Fruit fly (Drosophila melanogaster) whole organism, embryonic: Measurements from ENCODE around the gene bib.

Source experiments
- BEAF-32 ChIP-seq: fragments of 200-800 bp; sonication (Bioruptor generic); optimal IDR thresholded peaks from 3 replicates; lab custom pipeline; 2017; ENCODE audit warnings: missing biosample characterization, missing genetic modification characterization, mild to moderate bottlenecking, moderate library complexity, missing genetic modification reagents
- Blimp-1 ChIP-seq: fragments of 200-800 bp; sonication (Bioruptor generic); optimal IDR thresholded peaks from 3 replicates; lab custom pipeline; 2018; ENCODE audit warnings: missing biosample characterization, missing genetic modification characterization, mild to moderate bottlenecking, moderate library complexity, missing genetic modification reagents
- CG12219 ChIP-seq: fragments of 200-800 bp; sonication (Bioruptor generic); optimal IDR thresholded peaks from 3 replicates; lab custom pipeline; 2018; ENCODE audit warnings: missing biosample characterization, mild to moderate bottlenecking, missing genetic modification characterization
- CG12299 ChIP-seq: fragments of 200-800 bp; sonication (Bioruptor generic); optimal IDR thresholded peaks from 2 replicates; lab custom pipeline; 2018; ENCODE audit warnings: missing biosample characterization, mild to moderate bottlenecking, missing genetic modification characterization
- CG12744 ChIP-seq: fragments of 200-800 bp; sonication (Bioruptor generic); optimal IDR thresholded peaks from 2 replicates; lab custom pipeline; 2016; ENCODE audit warnings: missing biosample characterization, missing genetic modification characterization
- CG12942 ChIP-seq: fragments of 200-800 bp; sonication (Bioruptor generic); optimal IDR thresholded peaks from 3 replicates; lab custom pipeline; 2016; ENCODE audit warnings: missing biosample characterization, missing genetic modification characterization
- CG13287 ChIP-seq: fragments of 200-800 bp; sonication (Bioruptor generic); IDR thresholded peaks from 2 replicates; pipeline ENCODE4 v1.3.6; 2022; ENCODE audit warnings: missing biosample characterization, missing genetic modification characterization; ENCODE audit not compliant: partially characterized antibody
- CG13775 ChIP-seq: fragments of 200-800 bp; sonication (Bioruptor generic); optimal IDR thresholded peaks from 3 replicates; lab custom pipeline; 2017; ENCODE audit warnings: missing biosample characterization, mild to moderate bottlenecking, missing genetic modification characterization
- CG13894 ChIP-seq: fragments of 200-800 bp; sonication (Bioruptor generic); optimal IDR thresholded peaks from 3 replicates; lab custom pipeline; 2018; ENCODE audit warnings: missing biosample characterization, mild to moderate bottlenecking, missing genetic modification characterization, moderate library complexity
- CG17361 ChIP-seq: fragments of 200-800 bp; sonication (Bioruptor generic); IDR thresholded peaks from 3 replicates; pipeline ENCODE4 v1.3.6; 2022; ENCODE audit warnings: missing biosample characterization, missing genetic modification characterization
- CG1792 ChIP-seq: fragments of 200-800 bp; sonication (Bioruptor generic); optimal IDR thresholded peaks from 2 replicates; lab custom pipeline; 2016; ENCODE audit warnings: missing biosample characterization, missing genetic modification characterization
- CG2889 ChIP-seq: fragments of 200-800 bp; sonication (Bioruptor generic); IDR thresholded peaks from 3 replicates; pipeline ENCODE4 v1.3.6; 2022; ENCODE audit warnings: missing biosample characterization, missing genetic modification characterization
- CG31388 ChIP-seq: fragments of 200-800 bp; sonication (Bioruptor generic); optimal IDR thresholded peaks from 2 replicates; lab custom pipeline; 2016; ENCODE audit warnings: missing biosample characterization, missing genetic modification characterization
- CG33213 ChIP-seq: fragments of 200-800 bp; sonication (Bioruptor generic); optimal IDR thresholded peaks from 3 replicates; lab custom pipeline; 2016; ENCODE audit warnings: missing biosample characterization, missing genetic modification characterization
- CG6683 ChIP-seq: fragments of 200-800 bp; sonication (Bioruptor generic); optimal IDR thresholded peaks from 2 replicates; lab custom pipeline; 2017; ENCODE audit warnings: missing biosample characterization, mild to moderate bottlenecking, missing genetic modification characterization, missing genetic modification reagents
- CkIIα-i1 ChIP-seq: fragments of 200-800 bp; sonication (Bioruptor generic); IDR thresholded peaks from 2 replicates; pipeline ENCODE4 v1.3.6; 2022; ENCODE audit warnings: missing biosample characterization, missing genetic modification characterization
- Ets65A ChIP-seq: fragments of 200-800 bp; sonication (Bioruptor generic); peaks from one replicate; lab custom pipeline; 2016; ENCODE audit warnings: missing biosample characterization, missing genetic modification characterization
- Gug ChIP-seq: fragments of 200-800 bp; sonication (Bioruptor generic); IDR thresholded peaks from 4 replicates; pipeline ENCODE4 v1.3.6; 2022; ENCODE audit warnings: missing biosample characterization, missing genetic modification characterization
- HLH4C ChIP-seq: fragments of 200-800 bp; sonication (Bioruptor generic); IDR thresholded peaks from 3 replicates; pipeline ENCODE4 v1.3.6; 2022; ENCODE audit warnings: missing biosample characterization, missing genetic modification characterization; ENCODE audit not compliant: partially characterized antibody
- Hmr ChIP-seq: fragments of 200-800 bp; sonication (Bioruptor generic); optimal IDR thresholded peaks from 3 replicates; lab custom pipeline; 2017; ENCODE audit warnings: mild to moderate bottlenecking, missing biosample characterization, missing genetic modification reagents, missing genetic modification characterization
- Lpt ChIP-seq: fragments of >200 bp; optimal IDR thresholded peaks from 2 replicates; lab custom pipeline; 2018; ENCODE audit warnings: missing biosample characterization, missing genetic modification characterization
- MBD-R2 ChIP-seq: fragments of 200-800 bp; sonication (Bioruptor generic); IDR thresholded peaks from 2 replicates; pipeline ENCODE4 v1.3.6; 2022; ENCODE audit warnings: missing biosample characterization, missing genetic modification characterization
- MESR4 ChIP-seq: fragments of 200-800 bp; sonication (Bioruptor generic); optimal IDR thresholded peaks from 2 replicates; lab custom pipeline; 2018; ENCODE audit warnings: missing biosample characterization, mild to moderate bottlenecking, missing genetic modification characterization, moderate library complexity
- Max ChIP-seq: fragments of 200-800 bp; sonication (Bioruptor generic); optimal IDR thresholded peaks from 2 replicates; lab custom pipeline; 2016; ENCODE audit warnings: missing biosample characterization, mild to moderate bottlenecking, missing genetic modification characterization
- Nf-YC ChIP-seq: fragments of 200-800 bp; optimal IDR thresholded peaks from 3 replicates; lab custom pipeline; 2019; ENCODE audit warnings: missing biosample characterization, mild to moderate bottlenecking, missing genetic modification characterization, moderate library complexity
- Ravus ChIP-seq: fragments of 200-800 bp; sonication (Bioruptor generic); IDR thresholded peaks from 2 replicates; pipeline ENCODE4 v1.3.6; 2022; ENCODE audit warnings: missing biosample characterization, missing genetic modification characterization
- Scr ChIP-seq: fragments of 200-800 bp; sonication (Bioruptor generic); IDR thresholded peaks from 2 replicates; pipeline ENCODE4 v1.3.6; 2022; ENCODE audit warnings: missing biosample characterization, missing genetic modification characterization; ENCODE audit not compliant: partially characterized antibody
- Stat92E ChIP-seq, 3 experiments: fragments of >200 bp in 2 of 3; fragments of 200-800 bp in 1 of 3; sonication (Bioruptor generic) in 1 of 3; optimal IDR thresholded peaks; 2 replicates each; lab custom pipeline; 2017 to 2019; ENCODE audit warnings: missing biosample characterization in 3 of 3, missing genetic modification characterization in 3 of 3, mild to moderate bottlenecking in 1 of 3, moderate library complexity in 1 of 3
- TFAM ChIP-seq: fragments of 200-800 bp; sonication (Bioruptor generic); optimal IDR thresholded peaks from 2 replicates; lab custom pipeline; 2017; ENCODE audit warnings: missing biosample characterization, missing genetic modification characterization, inconsistent platforms
- chif ChIP-seq, 2 experiments: fragments of 200-800 bp; sonication (Bioruptor generic); optimal IDR thresholded peaks; 3 replicates each; lab custom pipeline; 2016; ENCODE audit warnings: missing biosample characterization in 2 of 2, missing genetic modification characterization in 2 of 2
- croc ChIP-seq: fragments of 200-800 bp; sonication (Bioruptor generic); conservative IDR thresholded peaks from 3 replicates; pipeline ENCODE4 v1.3.6; 2022; ENCODE audit warnings: missing biosample characterization, missing genetic modification characterization
- danr ChIP-seq: fragments of 200-800 bp; sonication (Bioruptor generic); IDR thresholded peaks from 2 replicates; pipeline ENCODE4 v1.3.6; 2022; ENCODE audit warnings: missing biosample characterization, missing genetic modification characterization
- dati ChIP-seq: fragments of 200-800 bp; sonication (Bioruptor generic); IDR thresholded peaks from 2 replicates; pipeline ENCODE4 v1.3.6; 2022; ENCODE audit warnings: missing biosample characterization, missing genetic modification characterization
- dm ChIP-seq: fragments of 200-800 bp; sonication (Bioruptor generic); optimal IDR thresholded peaks from 3 replicates; lab custom pipeline; 2016; ENCODE audit warnings: missing biosample characterization, missing genetic modification characterization
- dmrt11E ChIP-seq: fragments of 200-800 bp; sonication (Bioruptor generic); optimal IDR thresholded peaks from 3 replicates; lab custom pipeline; 2018; ENCODE audit warnings: missing biosample characterization, mild to moderate bottlenecking, missing genetic modification characterization, moderate library complexity
- esg ChIP-seq: fragments of 200-800 bp; sonication (Bioruptor generic); conservative IDR thresholded peaks from 2 replicates; pipeline ENCODE4 v1.3.6; 2022; ENCODE audit warnings: missing biosample characterization, missing genetic modification characterization
- gce ChIP-seq: fragments of 200-800 bp; sonication (Bioruptor generic); IDR thresholded peaks from 3 replicates; pipeline ENCODE4 v1.3.6; 2022; ENCODE audit warnings: missing biosample characterization, missing genetic modification characterization
- lbe ChIP-seq: fragments of 200-800 bp; sonication (Bioruptor generic); optimal IDR thresholded peaks from 2 replicates; lab custom pipeline; 2016; ENCODE audit warnings: missing biosample characterization, mild to moderate bottlenecking, missing genetic modification characterization
- maf-S ChIP-seq: fragments of 200-800 bp; sonication (Bioruptor generic); optimal IDR thresholded peaks from 2 replicates; lab custom pipeline; 2016; ENCODE audit warnings: missing biosample characterization, missing genetic modification characterization
- nerfin-2 ChIP-seq: fragments of 200-800 bp; sonication (Bioruptor generic); IDR thresholded peaks from 2 replicates; pipeline ENCODE4 v1.3.6; 2022; ENCODE audit warnings: missing biosample characterization, missing genetic modification characterization; ENCODE audit not compliant: partially characterized antibody
- org-1 ChIP-seq: fragments of 200-800 bp; sonication (Bioruptor generic); optimal IDR thresholded peaks from 2 replicates; lab custom pipeline; 2017; ENCODE audit warnings: missing biosample characterization, missing genetic modification characterization
- p53 ChIP-seq: fragments of 200-800 bp; sonication (Bioruptor generic); optimal IDR thresholded peaks from 2 replicates; lab custom pipeline; 2016; ENCODE audit warnings: missing biosample characterization, missing genetic modification characterization
- pan ChIP-seq, 4 experiments: fragments of >200 bp in 3 of 4; fragments of 200-800 bp in 1 of 4; sonication (Bioruptor generic) in 1 of 4; optimal IDR thresholded peaks in 3 of 4; IDR thresholded peaks in 1 of 4; 2 replicates each; pipeline versions ENCODE4 v1.3.6 to Lab custom; 2017 to 2022; ENCODE audit warnings: missing biosample characterization in 2 of 4, missing genetic modification characterization in 2 of 4, mixed read lengths in 1 of 4
- psq ChIP-seq: fragments of 200-800 bp; sonication (Bioruptor generic); optimal IDR thresholded peaks from 2 replicates; lab custom pipeline; 2017; ENCODE audit warnings: missing biosample characterization, missing genetic modification characterization
- row ChIP-seq: fragments of 200-800 bp; sonication (Bioruptor generic); IDR thresholded peaks from 3 replicates; pipeline ENCODE4 v1.3.6; 2022; ENCODE audit warnings: missing biosample characterization, missing genetic modification characterization
- slbo ChIP-seq: fragments of 200-800 bp; sonication (Bioruptor generic); IDR thresholded peaks from 2 replicates; pipeline ENCODE4 v1.3.6; 2022; ENCODE audit warnings: missing biosample characterization, missing genetic modification characterization
- ttk ChIP-seq: fragments of 200-800 bp; sonication (Bioruptor generic); IDR thresholded peaks from 2 replicates; pipeline ENCODE4 v2.1.2; 2022; ENCODE audit warnings: missing biosample characterization, missing genetic modification characterization
- vnd ChIP-seq: fragments of 200-800 bp; sonication (Bioruptor generic); IDR thresholded peaks from 3 replicates; pipeline ENCODE4 v1.3.6; 2022; ENCODE audit warnings: missing biosample characterization, missing genetic modification characterization; ENCODE audit not compliant: partially characterized antibody
- zfh2 ChIP-seq: fragments of 200-800 bp; sonication (Bioruptor generic); optimal IDR thresholded peaks from 2 replicates; lab custom pipeline; 2016; ENCODE audit warnings: missing biosample characterization, missing genetic modification characterization

bib gene

dm6 chr2L:9956993-9957652, 27.3 kb upstream of the bib start, which contains the start of the genes CG4658 and CG5846 (continued):
- TF ChIP-seq CG31388 (GFP tag; lab: Kevin White, UChicago) (peak; percentile 77), zfh2 (peak; percentile 54), BEAF-32 (GFP tag; lab: Kevin White, UChicago) (peak; percentile 19), maf-S (GFP tag; lab: Kevin White, UChicago) (peak; percentile 62), TFAM (GFP tag; lab: Kevin White, UChicago) (peak; percentile 67), CG2889 (peak; percentile 89), pan (optimal IDR thresholded peaks at IDR 0.05; lab: Kevin White, UChicago) (peak in 1 of 2 experiments; percentile 69), pan (GFP tag; optimal IDR thresholded peaks at IDR 0.05 in 1 of 2, IDR thresholded peaks at IDR 0.05 in 1 of 2) (peak; percentile 80 to 97), CG12219 (GFP tag; lab: Kevin White, UChicago) (peak; percentile 77), CG12942 (peak; percentile 94), gce (peak; percentile 87), CG12744 (GFP tag; lab: Kevin White, UChicago) (peak; percentile 75), Scr (no peak), HLH4C (GFP tag; lab: Robert Waterston, UW) (no peak), dmrt11E (peak; percentile 96), Stat92E (GFP tag; optimal IDR thresholded peaks at IDR 0.05; lab: Kevin White, UChicago) (peak in 1 of 3 experiments; percentile 88), Max (GFP tag; lab: Kevin White, UChicago) (peak; percentile 90), esg (peak; percentile 93), Nf-YC (tag; lab: Kevin White, UChicago) (peak; percentile 81), org-1 (GFP tag; lab: Kevin White, UChicago) (peak; percentile 85), CG12299 (tag; lab: Kevin White, UChicago) (peak; percentile 90), slbo (peak; percentile 95), ttk (GFP tag; lab: Robert Waterston, UW) (peak; percentile 96), Hmr (GFP tag; lab: Kevin White, UChicago) (peak; percentile 93), nerfin-2 (GFP tag; lab: Robert Waterston, UW) (no peak), MBD-R2 (GFP tag; lab: Robert Waterston, UW) (peak; percentile 92), CG6683 (peak; percentile 75), CG17361 (peak; percentile 96), lbe (GFP tag; lab: Kevin White, UChicago) (peak; percentile 74), croc (GFP tag; lab: Robert Waterston, UW) (peak; percentile 89), Ets65A (GFP tag; lab: Kevin White, UChicago) (peak; percentile 89), CG33213 (peak; percentile 42), vnd (GFP tag; lab: Robert Waterston, UW) (no peak), Blimp-1 (GFP tag; lab: Kevin White, UChicago) (peak; percentile 95), danr (GFP tag; lab: Robert Waterston, UW) (peak; percentile 90), CG13287 (GFP tag; lab: Robert Waterston, UW) (peak; percentile 41; the same call in 1 of the 2 replicates), CG13775 (peak; percentile 93), MESR4 (peak; percentile 60), p53 (GFP tag; lab: Kevin White, UChicago) (peak; percentile 62), dati (GFP tag; lab: Robert Waterston, UW) (peak; percentile 79), psq (peak; percentile 81), Lpt (GFP tag; lab: Kevin White, UChicago) (no peak), dm (peak; percentile 48), chif (GFP tag; optimal IDR thresholded peaks at IDR 0.05; lab: Kevin White, UChicago) (peak; percentile 83 to 92), CG1792 (peak; percentile 5), CG13894 (tag; lab: Kevin White, UChicago) (peak; percentile 90), Ravus (GFP tag; lab: Robert Waterston, UW) (peak; percentile 85), Gug (GFP tag; lab: Robert Waterston, UW) (peak; percentile 81), row (peak; percentile 99), CkIIα-i1 (GFP tag; lab: Robert Waterston, UW) (no peak; the same call in 1 of the 2 replicates)
